Worm (Caenorhabditis elegans) whole organism, L4 larva: ENCODE measurements around the gene hrg-4.

Source experiments
- ama-1 ChIP-seq: fragments of 150-350 bp; optimal IDR thresholded peaks from 2 replicates; lab custom pipeline; 2014; ENCODE audit warnings: inconsistent platforms, mixed read lengths
- dmd-6 ChIP-seq: fragments of 200-800 bp; sonication (Bioruptor generic); IDR thresholded peaks from 2 replicates; pipeline ENCODE4 v1.3.6; 2022; ENCODE audit warnings: missing genetic modification reagents, missing genetic modification characterization, missing compliant biosample characterization
- lin-13 ChIP-seq: fragments of 150-350 bp; optimal IDR thresholded peaks from 2 replicates; lab custom pipeline; 2014; ENCODE audit warnings: missing biosample characterization, missing genetic modification reagents, missing genetic modification characterization
- lin-39 ChIP-seq: fragments of 150-350 bp; optimal IDR thresholded peaks from 2 replicates; lab custom pipeline; 2014; ENCODE audit warnings: missing biosample characterization, missing genetic modification reagents, missing genetic modification characterization
- mdl-1 ChIP-seq, 2 experiments: fragments of 150-350 bp in 1 of 2; sonication (generic microtip) in 1 of 2; optimal IDR thresholded peaks; 2 replicates each; lab custom pipeline; 2014 to 2017; ENCODE audit warnings: missing biosample characterization in 2 of 2, missing genetic modification characterization in 2 of 2
- nhr-11 ChIP-seq: fragments of 150-350 bp; optimal IDR thresholded peaks from 2 replicates; lab custom pipeline; 2014; ENCODE audit warnings: missing biosample characterization, missing genetic modification characterization
- nhr-25 ChIP-seq: sonication (generic microtip); optimal IDR thresholded peaks from 2 replicates; lab custom pipeline; 2017; ENCODE audit warnings: missing genetic modification characterization, mild to moderate bottlenecking, missing compliant biosample characterization, antibody characterized with exemption, moderate library complexity, borderline replicate concordance; ENCODE audit not compliant: insufficient read depth
- pha-4 ChIP-seq, 2 experiments: fragments of 150-350 bp in 1 of 2; fragments of 200-800 bp in 1 of 2; sonication (Bioruptor generic) in 1 of 2; IDR thresholded peaks in 1 of 2; optimal IDR thresholded peaks in 1 of 2; 2 replicates each; pipeline versions ENCODE4 v1.3.6 to Lab custom; 2014 to 2022; ENCODE audit warnings: missing genetic modification characterization in 2 of 2, missing genetic modification reagents in 2 of 2, missing biosample characterization in 1 of 2, missing compliant biosample characterization in 1 of 2
- php-3 ChIP-seq: fragments of 200-800 bp; sonication (Bioruptor generic); IDR thresholded peaks from 2 replicates; pipeline ENCODE4 v1.3.6; 2022; ENCODE audit warnings: missing genetic modification reagents, missing genetic modification characterization, missing compliant biosample characterization
- skn-1 ChIP-seq: fragments of 150-350 bp; optimal IDR thresholded peaks from 2 replicates; lab custom pipeline; 2014; ENCODE audit warnings: missing biosample characterization, missing genetic modification characterization
- snpc-4 ChIP-seq: fragments of 150-350 bp; optimal IDR thresholded peaks from 2 replicates; lab custom pipeline; 2014; ENCODE audit warnings: missing biosample characterization, missing genetic modification characterization
- unc-39 ChIP-seq: sonication (generic microtip); optimal IDR thresholded peaks from 2 replicates; lab custom pipeline; 2017; ENCODE audit warnings: missing biosample characterization, missing genetic modification characterization
- unc-62 ChIP-seq, 3 experiments: fragments of 150-350 bp in 1 of 3; sonication (generic microtip); optimal IDR thresholded peaks in 2 of 3; peaks in 1 of 3; 1 replicate in 1 of 3; 2 replicates in 2 of 3; lab custom pipeline; 2014 to 2017; ENCODE audit warnings: missing biosample characterization in 3 of 3, missing genetic modification characterization in 3 of 3, missing genetic modification reagents in 3 of 3, missing genotype in 1 of 3

DNA sequence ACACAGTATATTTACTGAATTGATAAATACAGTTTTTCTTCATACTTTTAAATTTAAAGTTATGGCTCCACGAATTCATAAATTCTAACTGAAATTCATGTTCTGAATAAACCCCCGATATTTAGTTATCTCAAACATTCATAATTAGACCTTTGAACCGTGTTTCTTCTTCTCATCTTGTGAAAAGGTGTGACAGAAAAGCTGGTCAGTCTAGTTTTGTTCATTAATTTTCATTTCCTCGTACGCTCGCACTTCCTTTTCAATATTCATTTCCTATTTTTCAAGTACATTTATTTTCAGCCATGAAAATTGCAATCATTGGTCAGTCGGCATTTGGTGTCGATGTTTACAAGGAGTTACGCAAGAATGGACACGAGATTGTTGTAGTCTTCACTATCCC is 8.5 kb downstream of the hrg-4 start, which contains the start of gene alh-3:
- TF ChIP-seq lin-13 (GFP tag; lab: Kevin White, UChicago) (no peak), dmd-6 (GFP tag; lab: Robert Waterston, UW) (no peak), skn-1 (no peak), unc-62 (GFP tag; optimal IDR thresholded peaks at IDR 0.05 in 1 of 2; lab: Kevin White, UChicago) (no peak), unc-62 (tag; optimal IDR thresholded peaks at IDR 0.05; lab: Kevin White, UChicago) (no peak), snpc-4 (tag; lab: Kevin White, UChicago) (no peak), nhr-25 (tag; lab: Kevin White, UChicago) (no peak), lin-39 (no peak), nhr-11 (tag; lab: Kevin White, UChicago) (no peak), ama-1 (lab: Kevin White, UChicago) (no peak), mdl-1 (tag; optimal IDR thresholded peaks at IDR 0.05; lab: Kevin White, UChicago) (no peak), php-3 (GFP tag; lab: Robert Waterston, UW) (no peak), pha-4 (GFP tag; IDR thresholded peaks at IDR 0.05; lab: Robert Waterston, UW) (no peak), pha-4 (tag; optimal IDR thresholded peaks at IDR 0.05; lab: Kevin White, UChicago) (no peak), unc-39 (tag; lab: Kevin White, UChicago) (no peak)
